Worm (Caenorhabditis elegans) whole organism, young adult: ENCODE data around the gene npr-27.

Source experiments
- F55B11.4 ChIP-seq: sonication (generic microtip); optimal IDR thresholded peaks from 2 replicates; lab custom pipeline; 2016; ENCODE audit warnings: missing compliant biosample characterization, missing genetic modification characterization, borderline replicate concordance; ENCODE audit not compliant: insufficient read depth
- T07F8.4 ChIP-seq: sonication (generic microtip); optimal IDR thresholded peaks from 2 replicates; lab custom pipeline; 2016; ENCODE audit warnings: mild to moderate bottlenecking, missing genetic modification characterization, moderate library complexity, missing compliant biosample characterization
- Y56A3A.18 ChIP-seq: fragments of 200-800 bp; sonication (Bioruptor generic); IDR thresholded peaks from 2 replicates; pipeline ENCODE4 v1.3.6; 2022; ENCODE audit warnings: missing genetic modification reagents, missing genetic modification characterization, missing compliant biosample characterization
- Y79H2A.3 ChIP-seq: fragments of 200-800 bp; sonication (Bioruptor generic); conservative IDR thresholded peaks from 2 replicates; pipeline ENCODE4 v1.3.6; 2022; ENCODE audit warnings: missing genetic modification reagents, missing genetic modification characterization, missing compliant biosample characterization
- ama-1 ChIP-seq, 3 experiments: fragments of 150-350 bp in 1 of 3; sonication (generic microtip) in 2 of 3; optimal IDR thresholded peaks; 2 replicates each; lab custom pipeline; 2014 to 2018; ENCODE audit warnings: missing biosample characterization in 2 of 3, missing genetic modification characterization in 2 of 3, missing genetic modification reagents in 2 of 3
- dpl-1 ChIP-seq: fragments of 150-350 bp; optimal IDR thresholded peaks from 2 replicates; lab custom pipeline; 2014; ENCODE audit warnings: missing biosample characterization, missing genetic modification reagents, missing genetic modification characterization
- hrde-1 ChIP-seq: sonication (generic microtip); optimal IDR thresholded peaks from 2 replicates; lab custom pipeline; 2016; ENCODE audit warnings: missing genetic modification characterization, mild to moderate bottlenecking, missing compliant biosample characterization, moderate library complexity, missing genotype, missing genetic modification reagents, borderline replicate concordance
- lsy-27 ChIP-seq: sonication (generic microtip); optimal IDR thresholded peaks from 2 replicates; lab custom pipeline; 2017; ENCODE audit warnings: missing genetic modification characterization, mild to moderate bottlenecking, missing compliant biosample characterization, antibody characterized with exemption, missing genotype, borderline replicate concordance; ENCODE audit not compliant: insufficient read depth
- snpc-4 ChIP-seq, 5 experiments: fragments of 150-350 bp in 1 of 5; sonication (generic microtip) in 4 of 5; optimal IDR thresholded peaks; 2 replicates each; lab custom pipeline; 2014 to 2018; ENCODE audit warnings: missing genetic modification characterization in 5 of 5, missing biosample characterization in 3 of 5, antibody characterized with exemption in 2 of 5, mild to moderate bottlenecking in 2 of 5, missing compliant biosample characterization in 2 of 5, missing genotype in 2 of 5, moderate library complexity in 2 of 5, missing genetic modification reagents in 1 of 5

ce11 chrIV:7320688-7321087, 15.3 kb downstream of the npr-27 start:
- TF ChIP-seq ama-1 (optimal IDR thresholded peaks at IDR 0.05; lab: Kevin White, UChicago) (no peak), ama-1 (GFP tag; optimal IDR thresholded peaks at IDR 0.05; lab: Kevin White, UChicago) (no peak), T07F8.4 (no peak), F55B11.4 (tag; lab: Kevin White, UChicago) (no peak), dpl-1 (no peak), Y56A3A.18 (no peak), Y79H2A.3 (GFP tag; lab: Robert Waterston, UW) (no peak), snpc-4 (GFP tag; optimal IDR thresholded peaks at IDR 0.05; lab: Kevin White, UChicago) (no peak), snpc-4 (tag; optimal IDR thresholded peaks at IDR 0.05; lab: Kevin White, UChicago) (no peak), hrde-1 (tag; lab: Kevin White, UChicago) (no peak), lsy-27 (tag; lab: Kevin White, UChicago) (no peak)
